Worm (Caenorhabditis elegans) whole organism, early embryonic: ENCODE measurements around the gene aqp-3.

Experiments used
- F13C5.2 ChIP-seq: sonication (generic microtip); optimal IDR thresholded peaks from 2 replicates; lab custom pipeline; 2017; ENCODE audit warnings: mild to moderate bottlenecking, missing genetic modification characterization, inconsistent platforms, missing compliant biosample characterization
- aly-1 ChIP-seq: sonication (generic microtip); optimal IDR thresholded peaks from 2 replicates; lab custom pipeline; 2016; ENCODE audit warnings: missing genetic modification characterization, missing compliant biosample characterization
- ama-1 ChIP-seq: fragments of 150-350 bp; optimal IDR thresholded peaks from 2 replicates; lab custom pipeline; 2014
- ceh-36 ChIP-seq: sonication (generic microtip); optimal IDR thresholded peaks from 2 replicates; lab custom pipeline; 2016; ENCODE audit warnings: missing genetic modification characterization, inconsistent platforms, missing compliant biosample characterization
- flt-1 ChIP-seq: fragments of 200-800 bp; sonication (Bioruptor generic); IDR thresholded peaks from 2 replicates; pipeline ENCODE4 v1.3.6; 2022; ENCODE audit warnings: missing genetic modification characterization, missing compliant biosample characterization
- hmbx-1 ChIP-seq: sonication (generic microtip); optimal IDR thresholded peaks from 2 replicates; lab custom pipeline; 2016; ENCODE audit warnings: mild to moderate bottlenecking, missing genetic modification characterization, missing compliant biosample characterization
- tbx-37 ChIP-seq: fragments of 200-800 bp; sonication (Bioruptor generic); conservative IDR thresholded peaks from 2 replicates; pipeline ENCODE4 v1.3.6; 2022; ENCODE audit warnings: missing genetic modification reagents, missing genetic modification characterization, missing compliant biosample characterization

ce11 chrIV:10934786-10935185 is 31.5 kb downstream of the aqp-3 start:
- TF ChIP-seq ceh-36 (tag; lab: Kevin White, UChicago) (no peak), hmbx-1 (tag; lab: Kevin White, UChicago) (no peak), flt-1 (GFP tag; lab: Robert Waterston, UW) (no peak), tbx-37 (GFP tag; lab: Robert Waterston, UW) (no peak), ama-1 (no peak), F13C5.2 (no peak), aly-1 (no peak)
